Worm (Caenorhabditis elegans): ENCODE measurements around the gene str-246.

- TF ChIP-seq ama-1 (optimal IDR thresholded peaks at IDR 0.05) = no peak
- no peak for TF ChIP-seq ceh-36 (tag; optimal IDR thresholded peaks at IDR 0.05)
- TF ChIP-seq tbx-37 (GFP tag; conservative IDR thresholded peaks at IDR 0.05) = no peak
- TF ChIP-seq tra-4 (tag; optimal IDR thresholded peaks at IDR 0.05) = no peak
- TF ChIP-seq hnd-1 (tag; optimal IDR thresholded peaks at IDR 0.05) = no peak
- TF ChIP-seq hmg-4 (GFP tag; optimal IDR thresholded peaks at IDR 0.05) = no peak
- no peak for TF ChIP-seq ets-7 (tag; optimal IDR thresholded peaks at IDR 0.05)
These were observed 14.2 kb upstream of the str-246 start, which contains the start of gene rsa-2 for ce11 chrIII:11063259-11063658.
